Worm (Caenorhabditis elegans): ENCODE data around the gene Y54F10AM.15.

Y54F10AM.15 gene

ce11 chrIII:2528621-2529113, at the start of gene Y54F10AM.15, which contains the start of the genes rbc-2 and ndua-8:
TSS of gene Y54F10AM.15 (minus strand) at chrIII:2528679.
TSS of gene rbc-2 (minus strand) at chrIII:2528689.
TSS of gene ndua-8 (plus strand) at chrIII:2529063.
- TF ChIP-seq ztf-1 (GFP tag; conservative IDR thresholded peaks at IDR 0.05) (no peak), lin-13 (GFP tag; optimal IDR thresholded peaks at IDR 0.05) (peak; percentile 96), sma-9 (GFP tag; optimal IDR thresholded peaks at IDR 0.05) (no peak), sma-9 (tag; optimal IDR thresholded peaks at IDR 0.05) (no peak), nhr-129 (tag; optimal IDR thresholded peaks at IDR 0.05) (peak; percentile 84), ama-1 (optimal IDR thresholded peaks at IDR 0.05) (no peak), zag-1 (tag; optimal IDR thresholded peaks at IDR 0.05) (peak; percentile 69), mbf-1 (tag; optimal IDR thresholded peaks at IDR 0.05) (no peak), blmp-1 (tag; optimal IDR thresholded peaks at IDR 0.05; ENCODE audit: insufficient read depth) (peak; percentile 54), mdl-1 (tag; optimal IDR thresholded peaks at IDR 0.05) (peak in 1 of 2 experiments; percentile 62), lin-11 (tag; optimal IDR thresholded peaks at IDR 0.05) (peak; percentile 79), elt-1 (tag; optimal IDR thresholded peaks at IDR 0.05) (no peak), unc-39 (tag; optimal IDR thresholded peaks at IDR 0.05) (no peak), ZK546.5 (tag; optimal IDR thresholded peaks at IDR 0.05) (peak; percentile 67), nhr-23 (tag; optimal IDR thresholded peaks at IDR 0.05) (no peak), nhr-21 (tag; optimal IDR thresholded peaks at IDR 0.05) (peak; percentile 89), sma-3 (GFP tag; optimal IDR thresholded peaks at IDR 0.05) (peak; percentile 92), nhr-237 (tag; optimal IDR thresholded peaks at IDR 0.05) (no peak), ztf-11 (tag; optimal IDR thresholded peaks at IDR 0.05) (no peak), sem-4 (tag; optimal IDR thresholded peaks at IDR 0.05) (peak; percentile 77), crh-2 (tag; optimal IDR thresholded peaks at IDR 0.05) (peak; percentile 99), Y55F3AM.14 (GFP tag; optimal IDR thresholded peaks at IDR 0.05) (peak; percentile 10), aly-2 (tag; optimal IDR thresholded peaks at IDR 0.05) (no peak), gmeb-1 (tag; optimal IDR thresholded peaks at IDR 0.05) (peak; percentile 91), nhr-11 (tag; optimal IDR thresholded peaks at IDR 0.05) (no peak), F13H6.1 (tag; optimal IDR thresholded peaks at IDR 0.05) (peak; percentile 87), R02D3.7 (tag; optimal IDR thresholded peaks at IDR 0.05) (peak; percentile 99), lin-39 (tag; optimal IDR thresholded peaks at IDR 0.05) (no peak), alr-1 (tag; optimal IDR thresholded peaks at IDR 0.05) (no peak), nhr-6 (tag; optimal IDR thresholded peaks at IDR 0.05) (peak; percentile 84), snpc-4 (tag; optimal IDR thresholded peaks at IDR 0.05) (peak; percentile 76), peb-1 (tag; optimal IDR thresholded peaks at IDR 0.05) (no peak), unc-55 (GFP tag; optimal IDR thresholded peaks at IDR 0.05) (peak; percentile 99), ceh-16 (tag; optimal IDR thresholded peaks at IDR 0.05) (peak; percentile 19), mab-5 (tag; optimal IDR thresholded peaks at IDR 0.05) (peak; percentile 92), fos-1 (tag; optimal IDR thresholded peaks at IDR 0.05) (peak; percentile 72), ceh-82 (tag; optimal IDR thresholded peaks at IDR 0.05) (peak; percentile 79), nhr-10 (tag; optimal IDR thresholded peaks at IDR 0.05) (no peak), nhr-12 (tag; optimal IDR thresholded peaks at IDR 0.05) (no peak), nhr-25 (tag; optimal IDR thresholded peaks at IDR 0.05) (peak; percentile 92), egl-27 (tag; optimal IDR thresholded peaks at IDR 0.05) (peak; percentile 85), unc-62 (GFP tag; optimal IDR thresholded peaks at IDR 0.05) (no peak), nhr-77 (tag; optimal IDR thresholded peaks at IDR 0.05) (peak; percentile 54), elt-3 (tag; optimal IDR thresholded peaks at IDR 0.05) (no peak), skn-1 (tag; optimal IDR thresholded peaks at IDR 0.05) (peak; percentile 27), lsy-2 (tag; optimal IDR thresholded peaks at IDR 0.05) (peak; percentile 90 to 97), C34F6.9 (tag; optimal IDR thresholded peaks at IDR 0.05) (peak; percentile 97), ztf-4 (tag; optimal IDR thresholded peaks at IDR 0.05) (peak; percentile 88), dmd-4 (tag; optimal IDR thresholded peaks at IDR 0.05) (peak; percentile 17)
